Worm (Caenorhabditis elegans) whole organism, late embryonic: Measurements from ENCODE around the gene F29B9.5.

Experiments
- K02D7.2 ChIP-seq: sonication (generic microtip); optimal IDR thresholded peaks from 2 replicates; lab custom pipeline; 2017; ENCODE audit warnings: mild to moderate bottlenecking, missing genetic modification characterization, missing compliant biosample characterization
- T23F11.4 ChIP-seq: fragments of 200-800 bp; sonication (Bioruptor generic); optimal IDR thresholded peaks from 2 replicates; lab custom pipeline; 2018; ENCODE audit warnings: mild to moderate bottlenecking, missing genetic modification characterization, missing compliant biosample characterization
- ceh-18 ChIP-seq: sonication (generic microtip); optimal IDR thresholded peaks from 2 replicates; lab custom pipeline; 2016; ENCODE audit warnings: missing genetic modification characterization, missing compliant biosample characterization
- ceh-2 ChIP-seq: sonication (generic microtip); optimal IDR thresholded peaks from 2 replicates; lab custom pipeline; 2016; ENCODE audit warnings: missing genotype, missing genetic modification characterization, missing compliant biosample characterization
- ceh-31 ChIP-seq: sonication (generic microtip); optimal IDR thresholded peaks from 2 replicates; lab custom pipeline; 2016; ENCODE audit warnings: missing genetic modification characterization, missing compliant biosample characterization
- ceh-34 ChIP-seq: sonication (generic microtip); optimal IDR thresholded peaks from 2 replicates; lab custom pipeline; 2016; ENCODE audit warnings: mild to moderate bottlenecking, missing genetic modification characterization, missing compliant biosample characterization
- ceh-45 ChIP-seq: fragments of 200-800 bp; sonication (Bioruptor generic); IDR thresholded peaks from 2 replicates; pipeline ENCODE4 v1.3.6; 2022; ENCODE audit warnings: missing genetic modification reagents, missing genetic modification characterization, missing compliant biosample characterization
- ceh-48 ChIP-seq: sonication (generic microtip); optimal IDR thresholded peaks from 2 replicates; lab custom pipeline; 2016; ENCODE audit warnings: missing genetic modification characterization, inconsistent platforms, missing compliant biosample characterization
- ceh-6 ChIP-seq: fragments of 200-800 bp; sonication (Bioruptor generic); optimal IDR thresholded peaks from 2 replicates; lab custom pipeline; 2018; ENCODE audit warnings: mild to moderate bottlenecking, missing genetic modification characterization, missing compliant biosample characterization
- ceh-9 ChIP-seq: sonication (generic microtip); optimal IDR thresholded peaks from 2 replicates; lab custom pipeline; 2016; ENCODE audit warnings: mild to moderate bottlenecking, missing genetic modification characterization, inconsistent platforms, missing compliant biosample characterization
- che-1 ChIP-seq: sonication (generic microtip); optimal IDR thresholded peaks from 2 replicates; lab custom pipeline; 2016; ENCODE audit warnings: mild to moderate bottlenecking, missing genetic modification characterization, missing compliant biosample characterization
- dve-1 ChIP-seq: sonication (generic microtip); optimal IDR thresholded peaks from 2 replicates; lab custom pipeline; 2017; ENCODE audit warnings: antibody characterized with exemption, mild to moderate bottlenecking, missing genetic modification characterization, missing compliant biosample characterization
- elt-4 ChIP-seq: sonication (generic microtip); optimal IDR thresholded peaks from 2 replicates; lab custom pipeline; 2016; ENCODE audit warnings: missing genetic modification characterization, missing compliant biosample characterization
- fkh-10 ChIP-seq: fragments of 150-350 bp; optimal IDR thresholded peaks from 2 replicates; lab custom pipeline; 2014; ENCODE audit warnings: missing biosample characterization, missing genetic modification reagents, missing genetic modification characterization
- hlh-13 ChIP-seq: fragments of 200-800 bp; sonication (Bioruptor generic); optimal IDR thresholded peaks from 2 replicates; lab custom pipeline; 2018; ENCODE audit warnings: mild to moderate bottlenecking, missing genetic modification characterization, missing compliant biosample characterization
- hlh-15 ChIP-seq: sonication (generic microtip); optimal IDR thresholded peaks from 2 replicates; lab custom pipeline; 2016; ENCODE audit warnings: missing genetic modification characterization, missing compliant biosample characterization
- hlh-6 ChIP-seq: sonication (generic microtip); optimal IDR thresholded peaks from 2 replicates; lab custom pipeline; 2016; ENCODE audit warnings: missing genotype, missing genetic modification characterization, missing compliant biosample characterization
- lim-6 ChIP-seq: sonication (generic microtip); optimal IDR thresholded peaks from 2 replicates; lab custom pipeline; 2016; ENCODE audit warnings: missing genetic modification characterization, missing compliant biosample characterization
- madf-2 ChIP-seq: sonication (generic microtip); optimal IDR thresholded peaks from 2 replicates; lab custom pipeline; 2017; ENCODE audit warnings: missing genetic modification characterization, missing compliant biosample characterization
- nhr-11 ChIP-seq: fragments of 150-350 bp; optimal IDR thresholded peaks from 2 replicates; lab custom pipeline; 2014; ENCODE audit warnings: missing biosample characterization, missing genetic modification characterization
- odd-2 ChIP-seq: sonication (generic microtip); optimal IDR thresholded peaks from 2 replicates; lab custom pipeline; 2017; ENCODE audit warnings: antibody characterized with exemption, mild to moderate bottlenecking, missing genetic modification characterization, missing compliant biosample characterization
- pag-3 ChIP-seq: sonication (generic microtip); optimal IDR thresholded peaks from 2 replicates; lab custom pipeline; 2016; ENCODE audit warnings: missing compliant biosample characterization, missing genetic modification characterization, borderline replicate concordance
- pat-9 ChIP-seq: fragments of 200-800 bp; sonication (Bioruptor generic); optimal IDR thresholded peaks from 2 replicates; lab custom pipeline; 2018; ENCODE audit warnings: mild to moderate bottlenecking, missing genetic modification characterization, moderate library complexity, missing compliant biosample characterization
- pha-4 ChIP-seq: fragments of 150-350 bp; optimal IDR thresholded peaks from 2 replicates; lab custom pipeline; 2018; ENCODE audit warnings: missing biosample characterization, missing genetic modification reagents, missing genetic modification characterization
- pros-1 ChIP-seq: fragments of 150-350 bp; optimal IDR thresholded peaks from 2 replicates; lab custom pipeline; 2014; ENCODE audit warnings: missing biosample characterization, missing genetic modification reagents, missing genetic modification characterization
- ref-2 ChIP-seq: sonication (generic microtip); optimal IDR thresholded peaks from 2 replicates; lab custom pipeline; 2016; ENCODE audit warnings: missing genetic modification characterization, missing compliant biosample characterization
- rnt-1 ChIP-seq: sonication (generic microtip); optimal IDR thresholded peaks from 2 replicates; lab custom pipeline; 2016; ENCODE audit warnings: missing genetic modification characterization, missing compliant biosample characterization
- sdc-2 ChIP-seq: sonication (generic microtip); optimal IDR thresholded peaks from 2 replicates; lab custom pipeline; 2016; ENCODE audit warnings: missing genotype, missing genetic modification characterization, missing compliant biosample characterization
- sox-2 ChIP-seq: fragments of 200-800 bp; sonication (Bioruptor generic); IDR thresholded peaks from 2 replicates; pipeline ENCODE4 v1.3.6; 2022; ENCODE audit warnings: missing genetic modification reagents, missing genetic modification characterization, missing compliant biosample characterization
- sox-4 ChIP-seq: sonication (generic microtip); optimal IDR thresholded peaks from 2 replicates; lab custom pipeline; 2017; ENCODE audit warnings: mild to moderate bottlenecking, missing genetic modification characterization, inconsistent platforms, missing compliant biosample characterization
- syd-9 ChIP-seq: sonication (generic microtip); optimal IDR thresholded peaks from 2 replicates; lab custom pipeline; 2016; ENCODE audit warnings: mild to moderate bottlenecking, missing genetic modification characterization, moderate library complexity, missing compliant biosample characterization
- tbx-2 ChIP-seq: sonication (generic microtip); optimal IDR thresholded peaks from 2 replicates; lab custom pipeline; 2016; ENCODE audit warnings: missing genetic modification characterization, missing compliant biosample characterization
- tbx-7 ChIP-seq: sonication (generic microtip); optimal IDR thresholded peaks from 2 replicates; lab custom pipeline; 2016; ENCODE audit warnings: missing genotype, missing genetic modification characterization, missing compliant biosample characterization
- unc-3 ChIP-seq, 2 experiments: fragments of 200-800 bp in 1 of 2; sonication (Bioruptor generic) in 1 of 2; sonication (generic microtip) in 1 of 2; conservative IDR thresholded peaks in 1 of 2; optimal IDR thresholded peaks in 1 of 2; 2 replicates each; pipeline versions ENCODE4 v1.3.6 to Lab custom; 2016 to 2022; ENCODE audit warnings: missing compliant biosample characterization in 2 of 2, missing genetic modification characterization in 2 of 2, missing genetic modification reagents in 1 of 2
- unc-55 ChIP-seq: sonication (generic microtip); optimal IDR thresholded peaks from 2 replicates; lab custom pipeline; 2017; ENCODE audit warnings: missing biosample characterization, missing genetic modification reagents, missing genetic modification characterization
- zip-5 ChIP-seq: sonication (generic microtip); optimal IDR thresholded peaks from 2 replicates; lab custom pipeline; 2016; ENCODE audit warnings: missing genetic modification characterization, missing compliant biosample characterization

Gene F29B9.5

DNA sequence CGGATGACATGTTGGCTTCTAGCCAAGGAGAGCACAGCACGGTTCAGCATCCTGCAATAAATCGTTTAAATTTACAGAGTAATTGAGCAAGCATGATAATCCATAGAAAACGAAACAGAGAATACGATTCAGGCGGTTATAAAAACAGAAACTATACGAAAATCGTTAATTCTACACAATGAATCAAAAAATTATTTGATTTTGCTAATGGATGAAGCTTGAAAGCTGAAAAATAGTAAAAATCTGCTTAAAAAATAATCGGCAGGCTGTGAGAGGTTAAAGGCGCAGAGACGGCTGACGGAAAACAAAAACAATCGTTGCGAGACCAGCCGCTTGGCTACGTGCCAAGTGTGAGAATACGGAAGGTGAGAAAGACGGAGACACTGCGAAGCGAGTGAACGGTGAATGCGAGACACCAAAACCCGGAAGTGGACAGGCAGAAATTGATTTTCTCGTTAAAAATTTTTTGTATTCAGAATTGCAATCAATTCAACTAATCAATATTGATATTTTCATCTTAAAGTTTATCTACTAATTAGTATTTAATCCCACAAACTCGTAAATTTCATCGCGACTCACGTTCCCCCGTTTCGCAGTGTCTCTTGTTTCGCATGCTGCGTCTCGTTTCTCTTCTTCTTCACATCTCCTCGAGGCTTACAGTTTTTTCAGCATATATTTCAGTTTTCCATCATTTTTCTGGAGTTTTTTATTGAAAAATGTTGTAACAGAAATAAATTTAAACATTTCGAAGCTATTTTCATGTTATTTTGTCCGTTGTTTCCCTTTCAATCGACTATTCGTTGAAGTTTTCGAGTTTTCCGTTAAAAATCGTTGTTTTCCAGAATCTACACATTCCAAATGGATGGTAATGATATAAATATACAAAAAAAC, 8.2 kb downstream of the F29B9.5 start, which contains the start of the genes F29B9.11 and jmjd-1.2 (continued):
- TF ChIP-seq ceh-34 (tag; lab: Kevin White, UChicago) (peak; percentile 98), tbx-7 (tag; lab: Kevin White, UChicago) (peak; percentile 99), pag-3 (tag; lab: Kevin White, UChicago) (peak; percentile 88), hlh-15 (tag; lab: Kevin White, UChicago) (peak; percentile 70), dve-1 (tag; lab: Kevin White, UChicago) (peak; percentile 39), tbx-2 (peak; percentile 99), ceh-48 (tag; lab: Kevin White, UChicago) (no peak), fkh-10 (GFP tag; lab: Kevin White, UChicago) (no peak), ceh-6 (GFP tag; lab: Kevin White, UChicago) (no peak), madf-2 (tag; lab: Kevin White, UChicago) (peak; percentile 58), pha-4 (tag; lab: Kevin White, UChicago) (no peak), sox-2 (no peak), hlh-13 (peak; percentile 23), T23F11.4 (peak; percentile 73), ceh-31 (tag; lab: Kevin White, UChicago) (peak; percentile 100), ref-2 (tag; lab: Kevin White, UChicago) (peak; percentile 99), sdc-2 (tag; lab: Kevin White, UChicago) (peak; percentile 75), odd-2 (tag; lab: Kevin White, UChicago) (no peak), nhr-11 (no peak)

DNA sequence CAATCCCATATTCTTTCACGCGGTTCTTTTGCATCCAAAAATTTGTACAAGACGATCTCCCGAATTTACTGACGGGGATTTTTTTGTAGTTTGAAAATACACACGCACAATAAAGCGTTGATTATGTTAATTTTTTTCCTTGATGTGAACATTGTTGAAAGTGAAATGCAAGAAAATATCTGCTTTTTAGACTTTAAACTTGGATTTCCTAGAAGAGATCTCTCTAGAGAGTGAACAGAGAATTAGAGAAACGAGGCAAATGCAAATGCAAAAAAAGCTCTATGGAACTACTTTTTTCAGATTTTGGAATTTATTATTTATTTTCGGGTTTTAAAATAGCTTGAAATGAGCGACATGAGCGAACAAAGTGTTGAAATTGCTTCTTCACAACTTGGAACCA, 12.9 kb downstream of the F29B9.5 start, which contains the start of gene F29B9.1:
TSS of gene F29B9.1 (plus strand) at position 301 of the 400 bp plus-strand sequence.
- TF ChIP-seq rnt-1 (no peak), pat-9 (tag; lab: Kevin White, UChicago) (no peak), che-1 (tag; lab: Kevin White, UChicago) (no peak), ceh-9 (no peak), pha-4 (tag; lab: Kevin White, UChicago) (no peak), unc-55 (GFP tag; lab: Kevin White, UChicago) (no peak), ref-2 (tag; lab: Kevin White, UChicago) (no peak), ceh-48 (tag; lab: Kevin White, UChicago) (no peak), unc-3 (GFP tag; conservative IDR thresholded peaks at IDR 0.05; lab: Robert Waterston, UW) (no peak), unc-3 (tag; optimal IDR thresholded peaks at IDR 0.05; lab: Kevin White, UChicago) (no peak), hlh-13 (no peak), hlh-15 (tag; lab: Kevin White, UChicago) (no peak), ceh-2 (tag; lab: Kevin White, UChicago) (no peak), hlh-6 (tag; lab: Kevin White, UChicago) (no peak), tbx-7 (tag; lab: Kevin White, UChicago) (no peak)
- TF ChIP-seq, all 69 proteins: peak for 0

DNA sequence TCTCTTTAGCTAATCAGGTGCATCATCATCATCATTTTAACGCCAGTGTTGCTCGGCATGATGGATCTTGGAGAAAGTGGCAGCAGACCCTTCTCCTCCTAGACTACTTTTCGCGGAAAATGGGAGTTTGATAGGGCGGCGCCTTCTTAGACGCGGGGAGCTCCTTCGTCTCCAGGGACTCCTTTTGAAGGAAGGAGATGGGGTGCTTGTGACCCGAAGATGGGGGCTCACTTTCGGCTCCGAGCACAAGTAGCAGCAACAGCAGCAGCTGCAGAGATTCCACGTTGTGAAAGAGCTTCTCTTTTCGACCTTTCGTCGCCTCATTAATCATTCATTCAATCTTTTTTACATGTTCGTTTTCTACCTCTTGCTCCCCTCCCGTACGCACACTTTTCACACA, 15.2 kb downstream of the F29B9.5 start:
- no peak for TF ChIP-seq elt-4
- no peak for TF ChIP-seq che-1 (tag; lab: Kevin White, UChicago)
- TF ChIP-seq ceh-18 (tag; lab: Kevin White, UChicago) = peak; percentile 1
- no peak for TF ChIP-seq ceh-45 (GFP tag; lab: Robert Waterston, UW)
- no peak for TF ChIP-seq K02D7.2

DNA sequence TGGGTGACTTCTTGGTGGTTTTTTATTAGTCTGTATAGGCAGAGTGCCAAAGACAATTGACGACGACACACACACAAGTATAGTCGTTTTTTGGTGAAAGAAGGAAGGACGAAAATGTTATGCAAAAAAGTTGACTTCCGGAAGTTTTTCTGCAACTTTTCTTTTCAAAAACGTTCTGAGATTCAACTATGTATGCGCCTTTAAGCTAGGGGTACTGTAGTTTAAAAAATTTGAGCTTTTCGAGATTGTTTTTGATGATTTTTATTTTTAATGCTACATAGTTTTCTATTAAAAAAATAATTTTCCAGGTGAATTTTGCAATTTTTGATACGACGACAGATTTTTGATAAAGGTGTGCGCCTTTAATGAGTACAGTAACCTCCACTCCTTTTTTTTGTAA, 15.6 kb downstream of the F29B9.5 start:
- TF ChIP-seq ceh-9 = no peak

- TF ChIP-seq odd-2 (tag; lab: Kevin White, UChicago) (no peak), ceh-31 (tag; lab: Kevin White, UChicago) (no peak), syd-9 (tag; lab: Kevin White, UChicago) (no peak), hlh-6 (tag; lab: Kevin White, UChicago) (no peak), zip-5 (no peak), sox-4 (tag; lab: Kevin White, UChicago) (no peak), lim-6 (tag; lab: Kevin White, UChicago) (no peak), pros-1 (no peak)
Observed at ce11 chrIV:4669242-4669641, 17.0 kb downstream of the F29B9.5 start, which contains the start of gene F29B9.12. F29B9.12 (plus strand) TSS chrIV:4669542.
